Worm (Caenorhabditis elegans) whole organism, L1 larva: ENCODE measurements around the gene Y22F5A.11.

Experiments used
- F16B12.6 ChIP-seq: fragments of 150-350 bp; optimal IDR thresholded peaks from 2 replicates; lab custom pipeline; 2014; ENCODE audit warnings: missing biosample characterization, missing genetic modification characterization
- aha-1 ChIP-seq: fragments of 150-350 bp; optimal IDR thresholded peaks from 2 replicates; lab custom pipeline; 2014; ENCODE audit warnings: missing biosample characterization, missing genetic modification characterization
- alr-1 ChIP-seq: fragments of 200-800 bp; sonication (Bioruptor generic); optimal IDR thresholded peaks from 2 replicates; lab custom pipeline; 2018; ENCODE audit warnings: borderline replicate concordance, mild to moderate bottlenecking, missing genetic modification characterization, missing compliant biosample characterization
- ama-1 ChIP-seq: fragments of 150-350 bp; optimal IDR thresholded peaks from 2 replicates; lab custom pipeline; 2014
- ceh-63 ChIP-seq: fragments of 200-800 bp; sonication (Bioruptor generic); optimal IDR thresholded peaks from 2 replicates; lab custom pipeline; 2018; ENCODE audit warnings: mild to moderate bottlenecking, missing genetic modification characterization, missing compliant biosample characterization
- ceh-8 ChIP-seq: fragments of 200-800 bp; sonication (Bioruptor generic); optimal IDR thresholded peaks from 2 replicates; lab custom pipeline; 2018; ENCODE audit warnings: mild to moderate bottlenecking, missing genetic modification characterization, moderate library complexity, missing compliant biosample characterization
- ceh-90 ChIP-seq: sonication (generic microtip); optimal IDR thresholded peaks from 2 replicates; lab custom pipeline; 2016; ENCODE audit warnings: missing genetic modification characterization, missing compliant biosample characterization
- ces-1 ChIP-seq: fragments of 150-350 bp; optimal IDR thresholded peaks from 2 replicates; lab custom pipeline; 2014; ENCODE audit warnings: missing biosample characterization, missing genetic modification reagents, missing genetic modification characterization
- dsc-1 ChIP-seq: sonication (generic microtip); optimal IDR thresholded peaks from 2 replicates; lab custom pipeline; 2016; ENCODE audit warnings: mild to moderate bottlenecking, missing genetic modification characterization, missing compliant biosample characterization
- elt-2 ChIP-seq: sonication (generic microtip); optimal IDR thresholded peaks from 2 replicates; lab custom pipeline; 2016; ENCODE audit warnings: missing genetic modification characterization, mild to moderate bottlenecking, inconsistent platforms, missing compliant biosample characterization, missing genetic modification reagents
- fkh-10 ChIP-seq: sonication (generic microtip); optimal IDR thresholded peaks from 2 replicates; lab custom pipeline; 2017; ENCODE audit warnings: missing biosample characterization, missing genetic modification reagents, missing genetic modification characterization
- fkh-4 ChIP-seq: sonication (generic microtip); optimal IDR thresholded peaks from 2 replicates; lab custom pipeline; 2016; ENCODE audit warnings: missing compliant biosample characterization, missing genetic modification characterization, borderline replicate concordance
- fkh-8 ChIP-seq: sonication (generic microtip); optimal IDR thresholded peaks from 2 replicates; lab custom pipeline; 2016; ENCODE audit warnings: mild to moderate bottlenecking, missing genetic modification characterization, missing compliant biosample characterization
- fos-1 ChIP-seq: fragments of 150-350 bp; optimal IDR thresholded peaks from 2 replicates; lab custom pipeline; 2014; ENCODE audit warnings: missing biosample characterization, missing genetic modification characterization
- grh-1 ChIP-seq: fragments of 200-800 bp; sonication (Bioruptor generic); IDR thresholded peaks from 2 replicates; pipeline ENCODE4 v1.3.6; 2022; ENCODE audit warnings: missing genetic modification reagents, missing genetic modification characterization, missing compliant biosample characterization
- isw-1 ChIP-seq: fragments of 200-800 bp; sonication (Bioruptor generic); IDR thresholded peaks from 2 replicates; pipeline ENCODE4 v1.3.6; 2022; ENCODE audit warnings: missing genetic modification characterization, missing compliant biosample characterization
- jun-1 ChIP-seq: fragments of 150-350 bp; optimal IDR thresholded peaks from 2 replicates; lab custom pipeline; 2014; ENCODE audit warnings: missing biosample characterization, missing genetic modification reagents, missing genetic modification characterization
- lin-14 ChIP-seq: fragments of 200-800 bp; sonication (Bioruptor generic); optimal IDR thresholded peaks from 2 replicates; lab custom pipeline; 2018; ENCODE audit warnings: mild to moderate bottlenecking, missing genetic modification characterization, moderate library complexity, missing compliant biosample characterization
- lin-35 ChIP-seq, 2 experiments: fragments of 150-350 bp; optimal IDR thresholded peaks; 2 replicates each; lab custom pipeline; 2014; ENCODE audit warnings: missing biosample characterization in 2 of 2, missing genetic modification characterization in 2 of 2, missing genetic modification reagents in 2 of 2
- mep-1 ChIP-seq: fragments of 150-350 bp; optimal IDR thresholded peaks from 2 replicates; lab custom pipeline; 2014; ENCODE audit warnings: missing biosample characterization, missing genetic modification characterization
- nhr-12 ChIP-seq: sonication (generic microtip); optimal IDR thresholded peaks from 2 replicates; lab custom pipeline; 2017; ENCODE audit warnings: missing biosample characterization, missing genetic modification characterization
- nhr-19 ChIP-seq: fragments of 200-800 bp; sonication (Bioruptor generic); conservative IDR thresholded peaks from 2 replicates; pipeline ENCODE4 v1.3.6; 2022; ENCODE audit warnings: missing genetic modification characterization, missing compliant biosample characterization
- nhr-47 ChIP-seq: sonication (generic microtip); optimal IDR thresholded peaks from 2 replicates; lab custom pipeline; 2016; ENCODE audit warnings: mild to moderate bottlenecking, missing genetic modification characterization, moderate library complexity, missing compliant biosample characterization
- nhr-71 ChIP-seq: sonication (generic microtip); optimal IDR thresholded peaks from 2 replicates; lab custom pipeline; 2016; ENCODE audit warnings: mild to moderate bottlenecking, missing genetic modification characterization, moderate library complexity, missing compliant biosample characterization
- nhr-85 ChIP-seq: sonication (generic microtip); peaks from one replicate; lab custom pipeline; 2016; ENCODE audit warnings: missing genetic modification characterization, inconsistent platforms, missing compliant biosample characterization
- pag-3 ChIP-seq: sonication (generic microtip); optimal IDR thresholded peaks from 2 replicates; lab custom pipeline; 2017; ENCODE audit warnings: missing genetic modification characterization, mild to moderate bottlenecking, missing compliant biosample characterization, antibody characterized with exemption, borderline replicate concordance; ENCODE audit not compliant: insufficient read depth
- pax-3 ChIP-seq: fragments of 200-800 bp; sonication (Bioruptor generic); optimal IDR thresholded peaks from 2 replicates; lab custom pipeline; 2018; ENCODE audit warnings: mild to moderate bottlenecking, missing genetic modification characterization, moderate library complexity, missing compliant biosample characterization
- rnt-1 ChIP-seq: sonication (generic microtip); optimal IDR thresholded peaks from 2 replicates; lab custom pipeline; 2016; ENCODE audit warnings: mild to moderate bottlenecking, missing genetic modification characterization, moderate library complexity, missing compliant biosample characterization
- skn-1 ChIP-seq: fragments of 150-350 bp; optimal IDR thresholded peaks from 2 replicates; lab custom pipeline; 2014; ENCODE audit warnings: missing biosample characterization, missing genetic modification characterization
- sox-4 ChIP-seq: sonication (generic microtip); optimal IDR thresholded peaks from 2 replicates; lab custom pipeline; 2016; ENCODE audit warnings: missing genetic modification characterization, missing compliant biosample characterization
- unc-30 ChIP-seq: sonication (generic microtip); optimal IDR thresholded peaks from 2 replicates; lab custom pipeline; 2017; ENCODE audit warnings: missing biosample characterization, missing genetic modification characterization
- unc-86 ChIP-seq: sonication (generic microtip); optimal IDR thresholded peaks from 2 replicates; lab custom pipeline; 2016; ENCODE audit warnings: missing genetic modification characterization, missing compliant biosample characterization
- unc-98 ChIP-seq: fragments of 200-800 bp; sonication (Bioruptor generic); IDR thresholded peaks from 2 replicates; pipeline ENCODE4 v1.3.6; 2022; ENCODE audit warnings: missing genetic modification characterization, missing compliant biosample characterization
- vab-15 ChIP-seq: sonication (generic microtip); optimal IDR thresholded peaks from 2 replicates; lab custom pipeline; 2017; ENCODE audit warnings: missing genotype, mild to moderate bottlenecking, missing genetic modification characterization, missing compliant biosample characterization
- zip-4 ChIP-seq: fragments of 200-800 bp; sonication (Bioruptor generic); optimal IDR thresholded peaks from 2 replicates; lab custom pipeline; 2018; ENCODE audit warnings: mild to moderate bottlenecking, missing genetic modification characterization, moderate library complexity, missing compliant biosample characterization
- ztf-11 ChIP-seq, 2 experiments: sonication (generic microtip); optimal IDR thresholded peaks; 2 replicates each; lab custom pipeline; 2016 to 2017; ENCODE audit warnings: missing genetic modification characterization in 2 of 2, missing biosample characterization in 1 of 2, missing compliant biosample characterization in 1 of 2
- ztf-4 ChIP-seq: fragments of 150-350 bp; optimal IDR thresholded peaks from 2 replicates; lab custom pipeline; 2014; ENCODE audit warnings: missing biosample characterization, missing genetic modification characterization

Y22F5A.11 gene

DNA sequence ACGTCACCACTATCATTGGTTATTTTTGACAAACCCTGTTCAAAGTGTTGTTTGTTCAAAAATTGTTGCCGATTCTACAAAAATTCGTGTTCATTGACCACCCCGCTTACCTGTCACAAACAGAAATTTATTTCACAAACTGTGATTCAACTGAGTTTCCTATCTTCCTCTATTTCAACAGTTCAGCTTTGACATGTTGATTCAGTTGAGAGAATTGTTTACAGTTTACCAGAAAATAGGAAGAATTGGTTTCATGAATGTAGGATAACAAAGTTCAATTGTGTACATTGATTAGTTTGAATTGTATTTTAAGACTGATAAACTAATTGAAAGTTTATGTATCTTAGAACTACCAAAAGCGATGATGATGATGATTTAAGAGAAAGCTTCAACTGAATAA lies 29.8 kb downstream of the Y22F5A.11 start:
- TF ChIP-seq rnt-1 (tag; lab: Kevin White, UChicago) (no peak), nhr-85 (tag; lab: Kevin White, UChicago) (no peak), dsc-1 (tag; lab: Kevin White, UChicago) (peak; percentile 6), alr-1 (tag; lab: Kevin White, UChicago) (no peak)

DNA sequence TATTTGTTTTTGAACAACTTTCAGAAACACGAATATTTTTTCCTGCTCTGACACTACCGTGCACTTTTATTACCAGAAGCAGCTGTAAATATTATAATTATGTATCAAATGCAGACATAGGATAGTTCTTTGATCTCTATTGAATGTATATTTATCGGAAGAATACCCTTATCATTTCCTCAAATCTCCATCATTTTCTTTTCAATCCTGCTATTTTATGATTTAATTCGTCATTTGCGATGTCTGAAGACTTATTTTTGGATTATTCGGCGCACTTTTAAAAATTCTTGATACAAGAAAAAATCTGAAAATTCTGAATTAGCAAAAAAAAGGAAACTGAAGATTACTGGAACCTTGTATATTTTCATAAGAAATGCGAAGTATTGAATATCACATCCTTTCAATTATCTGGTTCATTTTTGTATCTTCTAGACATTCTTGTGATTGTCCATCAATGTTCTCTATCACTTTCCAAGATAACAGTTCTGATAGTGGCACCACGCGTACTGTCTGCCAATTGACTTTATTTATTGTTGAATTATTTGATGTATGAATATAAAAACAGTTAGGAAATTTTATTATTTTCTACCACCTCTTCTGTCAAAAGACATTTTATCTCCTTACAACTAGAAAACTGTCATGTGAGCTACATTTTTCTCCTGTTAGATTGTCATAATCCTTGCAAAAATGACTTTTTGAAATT lies 31.3 kb downstream of the Y22F5A.11 start:
- TF ChIP-seq dsc-1 (tag; lab: Kevin White, UChicago), result peak; percentile 73
- peak; percentile 11 for TF ChIP-seq fkh-8 (tag; lab: Kevin White, UChicago)
- peak; percentile 34 for TF ChIP-seq elt-2 (tag; lab: Kevin White, UChicago)
- TF ChIP-seq unc-86 (tag; lab: Kevin White, UChicago), result no peak

DNA sequence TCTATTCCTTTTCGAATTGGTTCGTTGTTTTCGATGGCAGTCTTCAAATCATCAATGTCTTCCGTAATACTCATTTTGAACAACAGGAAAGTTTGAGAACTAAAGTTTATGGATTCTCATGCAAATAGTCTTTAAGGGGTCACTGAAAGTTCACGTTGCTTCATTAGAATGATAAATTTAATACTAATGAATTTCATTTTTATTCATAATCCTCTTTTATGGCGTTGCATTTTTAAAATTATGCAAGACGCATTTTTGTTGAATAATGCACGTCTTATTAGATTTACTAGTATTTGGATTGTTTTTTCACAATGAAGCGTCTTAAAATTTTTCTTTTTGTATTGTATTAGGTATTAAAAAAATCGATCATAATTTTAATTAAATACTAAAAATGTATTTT lies 32.3 kb downstream of the Y22F5A.11 start, which contains the start of gene C12D8.9:
C12D8.9 (minus strand) TSS at position 101 of the 400 bp plus-strand sequence.
- TF ChIP-seq aha-1 (tag; lab: Kevin White, UChicago), result no peak
- no peak for TF ChIP-seq ces-1
- TF ChIP-seq F16B12.6 (tag; lab: Kevin White, UChicago), result no peak
- TF ChIP-seq unc-86 (tag; lab: Kevin White, UChicago), result no peak
- no peak for TF ChIP-seq pag-3
- TF ChIP-seq lin-14 (GFP tag; lab: Kevin White, UChicago), result no peak
- TF ChIP-seq zip-4, result no peak
- TF ChIP-seq fkh-10 (GFP tag; lab: Kevin White, UChicago), result no peak
- TF ChIP-seq skn-1 (tag; lab: Kevin White, UChicago), result no peak
- no peak for TF ChIP-seq unc-30
- TF ChIP-seq alr-1 (tag; lab: Kevin White, UChicago), result no peak

DNA sequence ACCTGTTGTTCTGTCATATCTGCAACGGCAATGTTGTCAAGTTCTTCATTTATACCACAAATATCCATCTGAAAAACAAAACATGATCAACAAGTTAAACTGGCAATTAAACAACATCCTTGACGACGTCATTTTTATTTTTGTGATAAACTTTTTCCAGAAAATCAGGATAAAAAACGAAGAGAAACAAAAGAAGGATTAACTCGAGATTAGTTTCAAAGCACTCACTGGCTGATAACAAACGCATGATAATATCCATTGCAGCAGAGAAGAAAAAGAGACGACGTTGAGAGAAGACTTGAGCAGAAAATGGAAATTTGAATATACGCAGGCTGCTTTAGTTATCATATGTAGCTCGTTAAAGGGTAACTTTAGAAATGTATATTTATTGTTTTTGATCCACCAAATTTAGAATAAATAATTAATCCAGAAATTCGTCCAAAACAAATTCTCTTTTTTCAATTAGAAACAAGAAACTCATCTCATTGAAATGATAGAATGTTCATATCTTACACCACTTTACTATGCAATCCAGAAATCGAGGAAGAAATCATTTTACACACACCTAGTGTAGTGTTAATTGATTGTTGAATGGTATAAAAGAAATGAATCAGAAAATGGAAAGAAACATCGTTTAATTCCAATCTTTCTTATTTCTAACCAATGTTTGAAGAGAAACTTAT lies 34.2 kb downstream of the Y22F5A.11 start, which contains the start of the genes C12D8.21 and col-148:
C12D8.21 (minus strand) TSS at position 68 of the 683 bp plus-strand sequence.
col-148 (plus strand) TSS at position 633 of the 683 bp plus-strand sequence.
- peak; percentile 62 for TF ChIP-seq pax-3 (tag; lab: Kevin White, UChicago)
- TF ChIP-seq fkh-4 (tag; lab: Kevin White, UChicago), result no peak
- TF ChIP-seq ama-1 (lab: Kevin White, UChicago), result no peak
- no peak for TF ChIP-seq isw-1
- peak; percentile 22 for TF ChIP-seq sox-4 (tag; lab: Kevin White, UChicago)
- TF ChIP-seq fkh-8 (tag; lab: Kevin White, UChicago), result peak; percentile 72
- TF ChIP-seq fkh-10 (GFP tag; lab: Kevin White, UChicago), result no peak
- no peak for TF ChIP-seq nhr-12 (tag; lab: Kevin White, UChicago)
- no peak for TF ChIP-seq nhr-19
- peak; percentile 96 for TF ChIP-seq dsc-1 (tag; lab: Kevin White, UChicago)
- TF ChIP-seq nhr-71, result peak; percentile 11
- peak; percentile 35 for TF ChIP-seq nhr-47 (tag; lab: Kevin White, UChicago)

DNA sequence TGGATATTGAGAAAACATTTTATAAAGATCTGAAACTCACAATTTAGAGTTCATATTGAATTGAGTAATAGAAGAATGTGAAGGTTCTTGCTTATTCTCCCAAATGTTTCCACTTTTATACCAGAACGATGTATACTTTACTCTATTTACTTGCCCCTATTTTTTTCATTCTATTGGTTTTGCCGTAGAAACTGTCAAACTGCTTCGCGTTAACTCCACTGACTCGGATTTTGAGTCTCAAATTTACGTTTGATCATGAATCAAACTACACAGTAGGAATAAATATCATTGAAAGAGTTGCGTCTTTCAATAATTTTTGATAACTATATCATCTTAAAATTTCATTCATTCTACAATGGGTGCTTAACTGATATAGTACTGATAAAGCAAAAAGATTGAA lies 35.6 kb downstream of the Y22F5A.11 start, which contains the start of gene fipr-8:
fipr-8 (minus strand) TSS at position 101 of the 400 bp plus-strand sequence.
- no peak for TF ChIP-seq mep-1
- no peak for TF ChIP-seq unc-86 (tag; lab: Kevin White, UChicago)
- no peak for TF ChIP-seq ztf-11 (tag; optimal IDR thresholded peaks at IDR 0.05; lab: Kevin White, UChicago)
- no peak for TF ChIP-seq fos-1 (tag; lab: Kevin White, UChicago)
- TF ChIP-seq vab-15 (tag; lab: Kevin White, UChicago), result no peak
- TF ChIP-seq ceh-8, result no peak
- no peak for TF ChIP-seq grh-1 (GFP tag; lab: Robert Waterston, UW)
- no peak for TF ChIP-seq nhr-85 (tag; lab: Kevin White, UChicago)
- TF ChIP-seq unc-98 (GFP tag; lab: Robert Waterston, UW), result no peak
- TF ChIP-seq skn-1 (tag; lab: Kevin White, UChicago), result no peak
- no peak for TF ChIP-seq ceh-63
- TF ChIP-seq pag-3, result no peak
- no peak for TF ChIP-seq lin-35 (GFP tag; optimal IDR thresholded peaks at IDR 0.05; lab: Kevin White, UChicago)
- TF ChIP-seq jun-1 (tag; lab: Kevin White, UChicago), result no peak
- no peak for TF ChIP-seq ztf-4
- no peak for TF ChIP-seq ceh-90 (tag; lab: Kevin White, UChicago)
- TF ChIP-seq, all 84 proteins: peak for 0
